Fruit fly (Drosophila melanogaster) whole organism, embryonic: Measurements from ENCODE around the gene CG42307.

ENCODE experiments used
- Asciz ChIP-seq: fragments of 200-800 bp; sonication (Bioruptor generic); optimal IDR thresholded peaks from 2 replicates; lab custom pipeline; 2017; ENCODE audit warnings: missing biosample characterization, mild to moderate bottlenecking, missing genetic modification characterization, missing genetic modification reagents
- Bgb ChIP-seq: fragments of 200-800 bp; sonication (Bioruptor generic); IDR thresholded peaks from 2 replicates; pipeline ENCODE4 v1.3.6; 2022; ENCODE audit warnings: missing biosample characterization, missing genetic modification characterization; ENCODE audit not compliant: partially characterized antibody
- BtbVII ChIP-seq: fragments of 200-800 bp; sonication (Bioruptor generic); optimal IDR thresholded peaks from 3 replicates; lab custom pipeline; 2017; ENCODE audit warnings: missing biosample characterization, mild to moderate bottlenecking, missing genetic modification characterization
- CG12071 ChIP-seq: fragments of 200-800 bp; sonication (Bioruptor generic); optimal IDR thresholded peaks from 3 replicates; lab custom pipeline; 2018; ENCODE audit warnings: missing biosample characterization, mild to moderate bottlenecking, missing genetic modification characterization
- CG12104 ChIP-seq: fragments of 200-800 bp; sonication (Bioruptor generic); optimal IDR thresholded peaks from 3 replicates; lab custom pipeline; 2016; ENCODE audit warnings: missing biosample characterization, missing genetic modification characterization
- CG12155 ChIP-seq: fragments of 200-800 bp; sonication (Bioruptor generic); optimal IDR thresholded peaks from 3 replicates; lab custom pipeline; 2016; ENCODE audit warnings: missing biosample characterization, missing genetic modification characterization
- CG12219 ChIP-seq: fragments of 200-800 bp; sonication (Bioruptor generic); optimal IDR thresholded peaks from 3 replicates; lab custom pipeline; 2018; ENCODE audit warnings: missing biosample characterization, mild to moderate bottlenecking, missing genetic modification characterization
- CG1233 ChIP-seq: fragments of 200-800 bp; sonication (Bioruptor generic); optimal IDR thresholded peaks from 4 replicates; lab custom pipeline; 2018; ENCODE audit warnings: missing biosample characterization, mild to moderate bottlenecking, missing genetic modification characterization
- CG12769 ChIP-seq: fragments of 200-800 bp; sonication (Bioruptor generic); optimal IDR thresholded peaks from 2 replicates; lab custom pipeline; 2019; ENCODE audit warnings: missing biosample characterization, mild to moderate bottlenecking, missing genetic modification characterization, moderate library complexity
- CG13424 ChIP-seq: fragments of 200-800 bp; sonication (Bioruptor generic); optimal IDR thresholded peaks from 2 replicates; lab custom pipeline; 2019; ENCODE audit warnings: missing biosample characterization, mild to moderate bottlenecking, missing genetic modification characterization, moderate library complexity
- CG13894 ChIP-seq: fragments of 200-800 bp; sonication (Bioruptor generic); optimal IDR thresholded peaks from 3 replicates; lab custom pipeline; 2018; ENCODE audit warnings: missing biosample characterization, mild to moderate bottlenecking, missing genetic modification characterization, moderate library complexity
- CG14014 ChIP-seq: fragments of 200-800 bp; sonication (Bioruptor generic); IDR thresholded peaks from 2 replicates; pipeline ENCODE4 v1.3.6; 2022; ENCODE audit warnings: missing biosample characterization, missing genetic modification characterization
- CG3407 ChIP-seq: fragments of 200-800 bp; sonication (Bioruptor generic); optimal IDR thresholded peaks from 2 replicates; lab custom pipeline; 2018; ENCODE audit warnings: missing biosample characterization, mild to moderate bottlenecking, missing genetic modification characterization
- CG6689 ChIP-seq: fragments of 200-800 bp; sonication (Bioruptor generic); IDR thresholded peaks from 2 replicates; pipeline ENCODE4 v1.3.6; 2022; ENCODE audit warnings: missing biosample characterization, missing genetic modification characterization
- CG6765 ChIP-seq: fragments of 200-800 bp; sonication (Bioruptor generic); optimal IDR thresholded peaks from 3 replicates; lab custom pipeline; 2017; ENCODE audit warnings: missing biosample characterization, mild to moderate bottlenecking, missing genetic modification characterization
- CG8290 ChIP-seq, 3 experiments: fragments of 200-800 bp; sonication (Bioruptor generic); optimal IDR thresholded peaks; 2 replicates each; lab custom pipeline; 2016 to 2019; ENCODE audit warnings: missing biosample characterization in 3 of 3, missing genetic modification characterization in 3 of 3, mild to moderate bottlenecking in 2 of 3, moderate library complexity in 1 of 3
- CG8359 ChIP-seq: fragments of 200-800 bp; sonication (Bioruptor generic); optimal IDR thresholded peaks from 2 replicates; lab custom pipeline; 2017; ENCODE audit warnings: missing biosample characterization, mild to moderate bottlenecking, missing genetic modification characterization, borderline replicate concordance
- CG8388 ChIP-seq: fragments of 200-800 bp; sonication (Bioruptor generic); optimal IDR thresholded peaks from 2 replicates; lab custom pipeline; 2019; ENCODE audit warnings: missing biosample characterization, mild to moderate bottlenecking, missing genetic modification characterization, moderate library complexity
- CG9727 ChIP-seq: fragments of 200-800 bp; sonication (Bioruptor generic); optimal IDR thresholded peaks from 3 replicates; lab custom pipeline; 2017; ENCODE audit warnings: missing biosample characterization, mild to moderate bottlenecking, missing genetic modification characterization
- Deaf1 ChIP-seq: fragments of 200-800 bp; optimal IDR thresholded peaks from 3 replicates; lab custom pipeline; 2019; ENCODE audit warnings: missing biosample characterization, mild to moderate bottlenecking, missing genetic modification characterization, moderate library complexity
- Ets97D ChIP-seq: fragments of 200-800 bp; sonication (Bioruptor generic); optimal IDR thresholded peaks from 3 replicates; lab custom pipeline; 2016; ENCODE audit warnings: missing biosample characterization, missing genetic modification characterization
- HHEX ChIP-seq: fragments of 200-800 bp; sonication (Bioruptor generic); optimal IDR thresholded peaks from 3 replicates; lab custom pipeline; 2017; ENCODE audit warnings: missing biosample characterization, mild to moderate bottlenecking, missing genetic modification characterization, missing genetic modification reagents
- Hand ChIP-seq: fragments of 200-800 bp; sonication (Bioruptor generic); optimal IDR thresholded peaks from 2 replicates; lab custom pipeline; 2017; ENCODE audit warnings: mild to moderate bottlenecking, missing biosample characterization, missing genetic modification reagents, missing genetic modification characterization
- Hr39 ChIP-seq: fragments of >200 bp; optimal IDR thresholded peaks from 2 replicates; lab custom pipeline; 2017
- Med ChIP-seq: fragments of 200-800 bp; sonication (Bioruptor generic); peaks from one replicate; lab custom pipeline; 2016; ENCODE audit warnings: missing biosample characterization, missing genetic modification characterization, mild to moderate bottlenecking, inconsistent platforms, moderate library complexity
- Meics ChIP-seq: fragments of 200-800 bp; sonication (Bioruptor generic); optimal IDR thresholded peaks from 2 replicates; lab custom pipeline; 2017; ENCODE audit warnings: missing biosample characterization, mild to moderate bottlenecking, missing genetic modification characterization
- Mrtf ChIP-seq: fragments of 200-800 bp; sonication (Bioruptor generic); IDR thresholded peaks from 3 replicates; pipeline ENCODE4 v1.3.6; 2022; ENCODE audit warnings: missing biosample characterization, missing genetic modification characterization
- Nf-YC ChIP-seq: fragments of 200-800 bp; optimal IDR thresholded peaks from 3 replicates; lab custom pipeline; 2019; ENCODE audit warnings: missing biosample characterization, mild to moderate bottlenecking, missing genetic modification characterization, moderate library complexity
- Oaz ChIP-seq: fragments of 200-800 bp; sonication (Bioruptor generic); IDR thresholded peaks from 2 replicates; pipeline ENCODE4 v1.3.6; 2022; ENCODE audit warnings: missing biosample characterization, missing genetic modification characterization
- Oli ChIP-seq: fragments of 200-800 bp; sonication (Bioruptor generic); optimal IDR thresholded peaks from 2 replicates; lab custom pipeline; 2018; ENCODE audit warnings: missing biosample characterization, mild to moderate bottlenecking, missing genetic modification characterization, moderate library complexity
- Taf1 ChIP-seq: fragments of 200-800 bp; sonication (Bioruptor generic); IDR thresholded peaks from 2 replicates; pipeline ENCODE4 v1.3.6; 2022; ENCODE audit warnings: missing biosample characterization, missing genetic modification characterization
- Xbp1 ChIP-seq: fragments of 200-800 bp; sonication (Bioruptor generic); optimal IDR thresholded peaks from 3 replicates; lab custom pipeline; 2016; ENCODE audit warnings: missing biosample characterization, mild to moderate bottlenecking, missing genetic modification characterization
- ab ChIP-seq: fragments of 200-800 bp; sonication (Bioruptor generic); optimal IDR thresholded peaks from 2 replicates; lab custom pipeline; 2016; ENCODE audit warnings: missing biosample characterization, missing genetic modification characterization
- amos ChIP-seq: fragments of 200-800 bp; sonication (Bioruptor generic); IDR thresholded peaks from 2 replicates; pipeline ENCODE4 v1.3.6; 2022; ENCODE audit warnings: missing biosample characterization, missing genetic modification characterization; ENCODE audit not compliant: partially characterized antibody
- ase ChIP-seq: fragments of 200-800 bp; sonication (Bioruptor generic); IDR thresholded peaks from 3 replicates; pipeline ENCODE4 v1.3.6; 2022; ENCODE audit warnings: missing biosample characterization, missing genetic modification characterization
- btn ChIP-seq: fragments of 200-800 bp; sonication (Bioruptor generic); optimal IDR thresholded peaks from 2 replicates; lab custom pipeline; 2016; ENCODE audit warnings: missing biosample characterization, missing genetic modification characterization
- chinmo ChIP-seq: fragments of 200-800 bp; sonication (Bioruptor generic); IDR thresholded peaks from 4 replicates; pipeline ENCODE4 v1.3.6; 2022; ENCODE audit warnings: missing biosample characterization, missing genetic modification characterization; ENCODE audit not compliant: partially characterized antibody
- crol ChIP-seq: fragments of 200-800 bp; sonication (Bioruptor generic); IDR thresholded peaks from 2 replicates; pipeline ENCODE4 v1.3.6; 2022; ENCODE audit warnings: missing biosample characterization, missing genetic modification characterization
- dmrt11E ChIP-seq: fragments of 200-800 bp; sonication (Bioruptor generic); optimal IDR thresholded peaks from 3 replicates; lab custom pipeline; 2018; ENCODE audit warnings: missing biosample characterization, mild to moderate bottlenecking, missing genetic modification characterization, moderate library complexity
- exex ChIP-seq: fragments of 200-800 bp; sonication (Bioruptor generic); optimal IDR thresholded peaks from 4 replicates; lab custom pipeline; 2018; ENCODE audit warnings: missing biosample characterization, mild to moderate bottlenecking, missing genetic modification characterization, moderate library complexity
- h ChIP-seq: fragments of >200 bp; optimal IDR thresholded peaks from 2 replicates; lab custom pipeline; 2017
- lab ChIP-seq: fragments of 200-800 bp; sonication (Bioruptor generic); optimal IDR thresholded peaks from 3 replicates; lab custom pipeline; 2017; ENCODE audit warnings: missing biosample characterization, missing genetic modification characterization, mild to moderate bottlenecking, moderate library complexity, missing genetic modification reagents
- mam ChIP-seq: fragments of 200-800 bp; sonication (Bioruptor generic); optimal IDR thresholded peaks from 3 replicates; lab custom pipeline; 2016; ENCODE audit warnings: missing biosample characterization, missing genetic modification characterization
- mirr ChIP-seq: fragments of 200-800 bp; sonication (Bioruptor generic); optimal IDR thresholded peaks from 3 replicates; lab custom pipeline; 2018; ENCODE audit warnings: missing biosample characterization, mild to moderate bottlenecking, missing genetic modification characterization
- pnt ChIP-seq: fragments of 200-800 bp; sonication (Bioruptor generic); optimal IDR thresholded peaks from 3 replicates; lab custom pipeline; 2016; ENCODE audit warnings: missing biosample characterization, missing genetic modification characterization
- sens ChIP-seq: fragments of 200-800 bp; sonication (Bioruptor generic); peaks from one replicate; lab custom pipeline; 2016; ENCODE audit warnings: missing biosample characterization, missing genetic modification characterization
- sob ChIP-seq: fragments of 200-800 bp; sonication (Bioruptor generic); IDR thresholded peaks from 2 replicates; pipeline ENCODE4 v1.3.6; 2022; ENCODE audit warnings: missing biosample characterization, missing genetic modification characterization
- ssp ChIP-seq: fragments of 200-800 bp; sonication (Bioruptor generic); IDR thresholded peaks from 2 replicates; pipeline ENCODE4 v1.3.6; 2022; ENCODE audit warnings: missing biosample characterization, missing genetic modification characterization
- zfh2 ChIP-seq: fragments of 200-800 bp; sonication (Bioruptor generic); optimal IDR thresholded peaks from 2 replicates; lab custom pipeline; 2016; ENCODE audit warnings: missing biosample characterization, missing genetic modification characterization

Gene CG42307

DNA sequence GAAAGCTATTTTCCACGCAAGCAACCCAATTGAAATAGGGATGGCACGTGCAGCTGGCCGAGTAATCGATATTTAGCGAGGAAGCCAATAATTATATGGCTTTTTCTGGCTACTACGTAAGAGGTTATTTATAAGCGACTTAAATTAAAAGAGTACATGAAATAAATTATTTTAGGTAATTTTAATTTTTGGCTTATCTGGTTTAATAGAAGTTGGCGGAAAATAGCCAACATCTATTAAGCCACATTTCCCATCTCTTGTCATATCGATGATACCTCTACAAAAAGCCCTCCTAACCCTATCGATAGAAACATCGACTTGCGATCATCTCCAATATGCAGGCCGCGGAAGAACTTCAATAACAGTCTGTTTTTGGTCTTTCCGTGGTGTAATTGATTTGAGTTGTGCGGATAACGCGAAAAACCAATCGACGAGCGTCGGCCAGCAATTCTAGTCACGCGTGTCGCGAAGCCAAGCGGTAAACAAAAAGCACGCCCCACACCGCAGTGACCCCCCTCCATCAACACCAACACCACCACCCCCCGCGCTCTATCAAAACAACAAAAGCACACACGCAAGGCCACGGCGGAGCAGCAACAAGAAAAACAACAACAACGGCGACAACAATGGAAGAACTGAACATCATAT, 19.2 kb downstream of the CG42307 start, which contains the start of the genes Srp19 and qm (continued):
- TF ChIP-seq CG6765 (GFP tag; lab: Kevin White, UChicago) = peak; percentile 43
- TF ChIP-seq Oaz (GFP tag; lab: Robert Waterston, UW) = no peak
- peak; percentile 2 for TF ChIP-seq Deaf1 (tag; lab: Kevin White, UChicago)
- peak; percentile 51 for TF ChIP-seq Ets97D (GFP tag; lab: Kevin White, UChicago)
- peak; percentile 45 for TF ChIP-seq CG14014 (GFP tag; lab: Robert Waterston, UW)
- peak; percentile 76 for TF ChIP-seq zfh2 (GFP tag; lab: Kevin White, UChicago)
- no peak for TF ChIP-seq Mrtf
- TF ChIP-seq ab (GFP tag; lab: Kevin White, UChicago) = no peak
- peak; percentile 29; the same call in 1 of the 2 replicates for TF ChIP-seq CG6689 (GFP tag; lab: Robert Waterston, UW)
- no peak for TF ChIP-seq CG8388 (GFP tag; lab: Kevin White, UChicago)
- 0 out of 2 replicates have a peak, but pooled peaks have one; percentile 17 for TF ChIP-seq Taf1 (GFP tag; lab: Robert Waterston, UW)
- TF ChIP-seq Oli (tag; lab: Kevin White, UChicago) = peak; percentile 5
- TF ChIP-seq Hr39 = no peak
- TF ChIP-seq CG8359 (GFP tag; lab: Kevin White, UChicago) = no peak
- TF ChIP-seq CG3407 (GFP tag; lab: Kevin White, UChicago) = no peak
- TF ChIP-seq amos = peak; percentile 77
- TF ChIP-seq dmrt11E (tag; lab: Kevin White, UChicago) = peak; percentile 23
- peak; percentile 64 for TF ChIP-seq Xbp1 (GFP tag; lab: Kevin White, UChicago)
- no peak for TF ChIP-seq CG12219 (GFP tag; lab: Kevin White, UChicago)

DNA sequence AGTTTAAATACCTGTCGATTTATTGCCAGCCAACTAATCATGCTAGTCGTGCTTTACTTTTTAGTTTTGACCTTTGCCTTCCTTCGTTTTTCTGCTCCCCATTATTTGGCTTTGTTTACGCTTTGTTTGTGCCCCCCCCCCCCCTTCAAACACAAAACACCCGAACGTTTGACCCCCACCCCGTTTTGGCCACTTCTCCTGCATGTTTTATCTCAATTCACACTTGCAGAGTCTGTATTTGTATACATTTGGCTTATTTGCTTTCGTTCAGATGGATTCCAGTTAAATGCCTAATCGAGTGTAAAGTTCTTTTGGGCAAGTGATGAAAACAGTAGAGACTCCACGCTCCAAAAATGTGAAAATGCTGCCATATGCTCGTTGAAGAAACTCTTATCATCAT, 20.4 kb downstream of the CG42307 start:
- TF ChIP-seq ssp (GFP tag; lab: Robert Waterston, UW) = no peak
- peak; percentile 57 for TF ChIP-seq lab (GFP tag; lab: Kevin White, UChicago)
- TF ChIP-seq exex (tag; lab: Kevin White, UChicago) = peak; percentile 34
- peak; percentile 10 for TF ChIP-seq HHEX (GFP tag; lab: Kevin White, UChicago)
- no peak for TF ChIP-seq CG13424
- TF ChIP-seq sob (GFP tag; lab: Robert Waterston, UW) = 0 out of 2 replicates have a peak, but pooled peaks have one; percentile 15
- no peak for TF ChIP-seq h (lab: Kevin White, UChicago)
- TF ChIP-seq Bgb (GFP tag; lab: Robert Waterston, UW) = no peak
- TF ChIP-seq pnt (GFP tag; lab: Kevin White, UChicago) = no peak
- TF ChIP-seq crol (GFP tag; lab: Robert Waterston, UW) = peak; percentile 82
- no peak for TF ChIP-seq mam (GFP tag; lab: Kevin White, UChicago)
- TF ChIP-seq CG12071 = peak; percentile 32
- peak; percentile 9 for TF ChIP-seq CG9727 (GFP tag; lab: Kevin White, UChicago)
- TF ChIP-seq CG1233 (GFP tag; lab: Kevin White, UChicago) = peak; percentile 18
- TF ChIP-seq CG12104 (GFP tag; lab: Kevin White, UChicago) = no peak
- peak; percentile 4 for TF ChIP-seq Asciz (GFP tag; lab: Kevin White, UChicago)
- no peak for TF ChIP-seq CG12155
- TF ChIP-seq Meics (GFP tag; lab: Kevin White, UChicago) = peak; percentile 16
- TF ChIP-seq CG8290 (GFP tag; optimal IDR thresholded peaks at IDR 0.05; lab: Kevin White, UChicago) = no peak
- TF ChIP-seq CG8290 (tag; optimal IDR thresholded peaks at IDR 0.05; lab: Kevin White, UChicago) = peak in 1 of 2 experiments; percentile 32
- peak; percentile 12 for TF ChIP-seq sens (GFP tag; lab: Kevin White, UChicago)
- TF ChIP-seq Nf-YC = peak; percentile 4
- no peak for TF ChIP-seq btn (GFP tag; lab: Kevin White, UChicago)
- TF ChIP-seq Med = peak; percentile 36
- peak; percentile 0 for TF ChIP-seq CG13894 (tag; lab: Kevin White, UChicago)
- peak; percentile 16 for TF ChIP-seq mirr (GFP tag; lab: Kevin White, UChicago)
- TF ChIP-seq Hand (GFP tag; lab: Kevin White, UChicago) = peak; percentile 47
- TF ChIP-seq chinmo = 0 out of 4 replicates have a peak, but pooled peaks have one; percentile 33
- peak; percentile 24 for TF ChIP-seq BtbVII (GFP tag; lab: Kevin White, UChicago)
- no peak for TF ChIP-seq ase (GFP tag; lab: Robert Waterston, UW)
- peak; percentile 27 for TF ChIP-seq CG12769 (tag; lab: Kevin White, UChicago)
